Worm (Caenorhabditis elegans) whole organism, L2 larva: Measurements from ENCODE around the gene nhr-180.

ENCODE experiments used
- C34F6.9 ChIP-seq: fragments of 150-350 bp; optimal IDR thresholded peaks from 2 replicates; lab custom pipeline; 2014; ENCODE audit warnings: missing biosample characterization, missing genetic modification characterization
- F13H6.1 ChIP-seq: sonication (generic microtip); optimal IDR thresholded peaks from 2 replicates; lab custom pipeline; 2016; ENCODE audit warnings: missing genetic modification characterization, missing compliant biosample characterization
- R02D3.7 ChIP-seq: fragments of 150-350 bp; optimal IDR thresholded peaks from 2 replicates; lab custom pipeline; 2014; ENCODE audit warnings: missing biosample characterization, missing genetic modification characterization
- Y55F3AM.14 ChIP-seq: fragments of 200-800 bp; sonication (Bioruptor generic); optimal IDR thresholded peaks from 2 replicates; lab custom pipeline; 2018; ENCODE audit warnings: mild to moderate bottlenecking, missing genetic modification characterization, missing compliant biosample characterization
- ZK546.5 ChIP-seq: sonication (generic microtip); optimal IDR thresholded peaks from 2 replicates; lab custom pipeline; 2017; ENCODE audit warnings: missing biosample characterization, missing genetic modification characterization
- alr-1 ChIP-seq: fragments of 150-350 bp; optimal IDR thresholded peaks from 2 replicates; lab custom pipeline; 2014; ENCODE audit warnings: missing biosample characterization, missing genetic modification characterization
- ama-1 ChIP-seq: fragments of 150-350 bp; optimal IDR thresholded peaks from 2 replicates; lab custom pipeline; 2018; ENCODE audit warnings: inconsistent platforms
- blmp-1 ChIP-seq: sonication (generic microtip); optimal IDR thresholded peaks from 2 replicates; lab custom pipeline; 2017; ENCODE audit warnings: missing genetic modification characterization, mild to moderate bottlenecking, missing compliant biosample characterization, antibody characterized with exemption, moderate library complexity; ENCODE audit not compliant: insufficient read depth
- ceh-16 ChIP-seq: fragments of 150-350 bp; optimal IDR thresholded peaks from 2 replicates; lab custom pipeline; 2014; ENCODE audit warnings: missing biosample characterization, missing genetic modification characterization
- ceh-82 ChIP-seq: fragments of 150-350 bp; optimal IDR thresholded peaks from 2 replicates; lab custom pipeline; 2014; ENCODE audit warnings: missing biosample characterization, missing genetic modification characterization
- crh-2 ChIP-seq: sonication (generic microtip); optimal IDR thresholded peaks from 2 replicates; lab custom pipeline; 2017; ENCODE audit warnings: missing biosample characterization, missing genetic modification characterization
- dmd-4 ChIP-seq: sonication (generic microtip); optimal IDR thresholded peaks from 2 replicates; lab custom pipeline; 2017; ENCODE audit warnings: missing biosample characterization, missing genetic modification characterization
- egl-27 ChIP-seq: sonication (generic microtip); optimal IDR thresholded peaks from 3 replicates; lab custom pipeline; 2017; ENCODE audit warnings: missing biosample characterization, missing genetic modification reagents, missing genetic modification characterization
- elt-1 ChIP-seq: fragments of 150-350 bp; optimal IDR thresholded peaks from 2 replicates; lab custom pipeline; 2014; ENCODE audit warnings: missing biosample characterization, missing genetic modification characterization
- elt-3 ChIP-seq: sonication (generic microtip); optimal IDR thresholded peaks from 2 replicates; lab custom pipeline; 2017; ENCODE audit warnings: missing biosample characterization, missing genetic modification characterization
- lin-11 ChIP-seq: fragments of 150-350 bp; sonication (generic microtip); optimal IDR thresholded peaks from 2 replicates; lab custom pipeline; 2014; ENCODE audit warnings: missing biosample characterization, missing genetic modification characterization, inconsistent platforms, mixed read lengths
- lin-13 ChIP-seq: fragments of 150-350 bp; optimal IDR thresholded peaks from 2 replicates; lab custom pipeline; 2014; ENCODE audit warnings: missing biosample characterization, missing genetic modification reagents, missing genetic modification characterization
- lin-39 ChIP-seq: fragments of 150-350 bp; optimal IDR thresholded peaks from 2 replicates; lab custom pipeline; 2014; ENCODE audit warnings: missing biosample characterization, missing genetic modification reagents, missing genetic modification characterization
- lsy-2 ChIP-seq, 2 experiments: fragments of 150-350 bp in 1 of 2; sonication (generic microtip) in 1 of 2; optimal IDR thresholded peaks; 2 replicates each; lab custom pipeline; 2014 to 2017; ENCODE audit warnings: missing biosample characterization in 2 of 2, missing genetic modification characterization in 2 of 2
- mab-5 ChIP-seq: fragments of 150-350 bp; optimal IDR thresholded peaks from 2 replicates; lab custom pipeline; 2014; ENCODE audit warnings: missing biosample characterization, missing genetic modification characterization
- mbf-1 ChIP-seq: sonication (generic microtip); optimal IDR thresholded peaks from 2 replicates; lab custom pipeline; 2017; ENCODE audit warnings: missing biosample characterization, missing genetic modification characterization
- mdl-1 ChIP-seq, 2 experiments: fragments of 150-350 bp in 1 of 2; sonication (generic microtip) in 1 of 2; optimal IDR thresholded peaks; 2 replicates each; lab custom pipeline; 2017; ENCODE audit warnings: missing biosample characterization in 2 of 2, missing genetic modification characterization in 2 of 2
- nhr-10 ChIP-seq: sonication (generic microtip); optimal IDR thresholded peaks from 2 replicates; lab custom pipeline; 2017; ENCODE audit warnings: missing biosample characterization, missing genetic modification characterization
- nhr-11 ChIP-seq: fragments of 150-350 bp; optimal IDR thresholded peaks from 2 replicates; lab custom pipeline; 2014; ENCODE audit warnings: missing biosample characterization, missing genetic modification characterization
- nhr-12 ChIP-seq: fragments of 150-350 bp; optimal IDR thresholded peaks from 2 replicates; lab custom pipeline; 2014; ENCODE audit warnings: missing biosample characterization, missing genetic modification characterization
- nhr-129 ChIP-seq: fragments of 150-350 bp; optimal IDR thresholded peaks from 2 replicates; lab custom pipeline; 2014; ENCODE audit warnings: missing biosample characterization, missing genetic modification characterization
- nhr-21 ChIP-seq: fragments of 150-350 bp; optimal IDR thresholded peaks from 2 replicates; lab custom pipeline; 2014; ENCODE audit warnings: missing biosample characterization, missing genetic modification characterization
- nhr-23 ChIP-seq: fragments of 150-350 bp; optimal IDR thresholded peaks from 2 replicates; lab custom pipeline; 2014; ENCODE audit warnings: missing biosample characterization, missing genetic modification reagents, missing genetic modification characterization
- nhr-237 ChIP-seq: fragments of 150-350 bp; optimal IDR thresholded peaks from 2 replicates; lab custom pipeline; 2014; ENCODE audit warnings: missing biosample characterization, missing genetic modification characterization
- nhr-25 ChIP-seq: fragments of 150-350 bp; sonication (generic microtip); optimal IDR thresholded peaks from 3 replicates; lab custom pipeline; 2014; ENCODE audit warnings: missing biosample characterization, missing genetic modification characterization
- peb-1 ChIP-seq: fragments of 150-350 bp; optimal IDR thresholded peaks from 2 replicates; lab custom pipeline; 2014; ENCODE audit warnings: missing biosample characterization, missing genetic modification characterization
- sem-4 ChIP-seq: fragments of 150-350 bp; optimal IDR thresholded peaks from 2 replicates; lab custom pipeline; 2014; ENCODE audit warnings: missing biosample characterization, missing genetic modification reagents, missing genetic modification characterization
- skn-1 ChIP-seq: sonication (generic microtip); optimal IDR thresholded peaks from 2 replicates; lab custom pipeline; 2017; ENCODE audit warnings: missing biosample characterization, missing genetic modification characterization
- sma-3 ChIP-seq: sonication (generic microtip); optimal IDR thresholded peaks from 2 replicates; lab custom pipeline; 2016; ENCODE audit warnings: missing genetic modification reagents, missing genetic modification characterization, missing compliant biosample characterization
- sma-9 ChIP-seq, 2 experiments: fragments of 150-350 bp in 1 of 2; sonication (generic microtip) in 1 of 2; optimal IDR thresholded peaks; 2 replicates each; lab custom pipeline; 2014 to 2016; ENCODE audit warnings: missing genetic modification characterization in 2 of 2, mild to moderate bottlenecking in 1 of 2, missing biosample characterization in 1 of 2, missing compliant biosample characterization in 1 of 2, missing genetic modification reagents in 1 of 2, moderate library complexity in 1 of 2
- snpc-4 ChIP-seq: fragments of 150-350 bp; optimal IDR thresholded peaks from 2 replicates; lab custom pipeline; 2014; ENCODE audit warnings: missing biosample characterization, missing genetic modification characterization
- unc-39 ChIP-seq: fragments of 150-350 bp; optimal IDR thresholded peaks from 2 replicates; lab custom pipeline; 2014; ENCODE audit warnings: missing biosample characterization, missing genetic modification characterization
- unc-55 ChIP-seq: fragments of 150-350 bp; sonication (generic microtip); optimal IDR thresholded peaks from 3 replicates; lab custom pipeline; 2014; ENCODE audit warnings: missing biosample characterization, missing genetic modification reagents, missing genetic modification characterization
- unc-62 ChIP-seq: fragments of 150-350 bp; optimal IDR thresholded peaks from 2 replicates; lab custom pipeline; 2014; ENCODE audit warnings: missing biosample characterization, missing genetic modification reagents, missing genetic modification characterization
- zag-1 ChIP-seq: fragments of 150-350 bp; optimal IDR thresholded peaks from 2 replicates; lab custom pipeline; 2014; ENCODE audit warnings: missing biosample characterization, missing genetic modification characterization
- ztf-1 ChIP-seq: fragments of 200-800 bp; sonication (Bioruptor generic); conservative IDR thresholded peaks from 2 replicates; pipeline ENCODE4 v1.3.6; 2022; ENCODE audit warnings: missing genetic modification characterization, missing compliant biosample characterization
- ztf-11 ChIP-seq: sonication (generic microtip); optimal IDR thresholded peaks from 2 replicates; lab custom pipeline; 2017; ENCODE audit warnings: missing biosample characterization, missing genetic modification characterization
- ztf-4 ChIP-seq: fragments of 150-350 bp; optimal IDR thresholded peaks from 2 replicates; lab custom pipeline; 2014; ENCODE audit warnings: missing biosample characterization, missing genetic modification characterization

The nhr-180 gene

ce11 chrV:626321-626720, 41.0 kb downstream of the nhr-180 start, which contains the start of gene F48G7.7:
Gene F48G7.7, minus strand, starts transcription at chrV:626421.
- TF ChIP-seq F13H6.1: no peak
- TF ChIP-seq skn-1: no peak
- TF ChIP-seq unc-62: no peak
- TF ChIP-seq ceh-82 (tag; lab: Kevin White, UChicago): no peak
- no peak for TF ChIP-seq Y55F3AM.14
- no peak for TF ChIP-seq elt-1 (tag; lab: Kevin White, UChicago)
- TF ChIP-seq nhr-237: no peak
- no peak for TF ChIP-seq nhr-21
- no peak for TF ChIP-seq alr-1
- TF ChIP-seq nhr-11: no peak
- TF ChIP-seq, all 48 proteins: peak for 0

DNA sequence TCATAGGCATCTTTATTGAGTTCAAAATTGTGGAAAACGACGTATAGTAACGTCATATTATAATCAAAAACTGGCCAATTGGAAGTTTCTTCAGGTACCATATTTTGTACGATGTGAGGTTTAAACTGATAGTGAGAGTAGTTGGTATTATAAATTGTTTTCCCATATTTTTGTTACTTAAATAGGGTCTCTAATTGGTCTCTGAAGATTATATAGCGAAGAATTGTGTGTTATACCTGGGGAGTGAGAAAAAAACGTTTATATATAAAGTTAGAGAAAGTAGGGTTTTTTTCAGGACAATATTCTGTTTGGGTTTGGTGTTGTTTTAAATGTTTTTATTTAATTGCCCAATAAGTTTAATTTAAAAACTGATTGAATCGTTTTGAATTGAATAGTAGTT, 42.4 kb downstream of the nhr-180 start, which contains the start of gene srt-17:
srt-17 (minus strand) TSS at position 101 of the 400 bp plus-strand sequence.
- TF ChIP-seq ztf-11 (tag; lab: Kevin White, UChicago): no peak
- TF ChIP-seq Y55F3AM.14: no peak
- TF ChIP-seq C34F6.9 (tag; lab: Kevin White, UChicago): no peak
- TF ChIP-seq, all 48 proteins: peak for 0

DNA sequence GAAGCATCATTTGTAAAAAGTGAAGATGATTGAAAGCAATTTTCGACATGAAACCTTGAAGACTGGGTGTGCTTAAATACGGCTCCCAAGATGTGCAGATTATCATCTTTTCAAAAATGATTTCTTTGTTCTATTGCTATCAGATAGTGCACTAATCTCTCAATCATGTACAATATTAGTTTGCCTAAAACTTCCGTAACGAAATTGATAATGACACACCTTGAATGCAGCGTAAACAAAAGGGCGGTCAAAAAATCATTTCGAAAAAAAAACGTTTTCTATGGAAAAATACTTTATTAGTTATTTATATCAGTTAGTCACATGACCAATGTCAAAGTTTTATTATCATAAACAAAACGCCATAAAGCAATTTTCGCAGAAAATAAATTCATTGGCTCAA, 44.4 kb downstream of the nhr-180 start, which contains the start of gene F48G7.5:
F48G7.5 (minus strand) TSS at position 34 of the 400 bp plus-strand sequence.
- TF ChIP-seq ztf-4 (tag; lab: Kevin White, UChicago) (no peak), nhr-23 (tag; lab: Kevin White, UChicago) (no peak), ama-1 (no peak), egl-27 (tag; lab: Kevin White, UChicago) (no peak), nhr-11 (no peak), unc-55 (GFP tag; lab: Kevin White, UChicago) (no peak), nhr-21 (no peak), R02D3.7 (no peak), zag-1 (tag; lab: Kevin White, UChicago) (no peak), nhr-129 (tag; lab: Kevin White, UChicago) (no peak), sma-3 (GFP tag; lab: Kevin White, UChicago) (no peak)

DNA sequence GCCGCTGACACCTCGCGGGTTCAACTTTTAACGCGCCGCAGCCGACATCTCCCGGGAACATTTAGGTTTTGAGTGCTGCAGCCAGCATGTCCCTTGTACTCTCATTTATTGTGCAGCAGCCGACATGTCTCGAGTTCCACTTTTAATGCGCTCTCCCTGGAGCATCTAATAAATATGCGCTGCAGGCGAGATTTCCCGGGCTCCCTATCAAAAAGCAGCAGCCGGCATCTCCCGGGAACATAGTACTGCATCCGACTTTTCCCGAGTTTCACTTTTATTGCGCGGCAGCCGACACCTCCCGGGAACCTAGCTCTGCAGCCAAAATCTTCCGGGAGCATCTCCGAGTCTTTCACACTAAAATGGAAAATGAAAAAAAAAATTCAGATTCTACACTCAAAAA, 46.3 kb downstream of the nhr-180 start:
- no peak for TF ChIP-seq R02D3.7
- TF ChIP-seq mbf-1 (tag; lab: Kevin White, UChicago): no peak
- TF ChIP-seq mab-5 (tag; lab: Kevin White, UChicago): no peak
- TF ChIP-seq skn-1: no peak
- TF ChIP-seq F13H6.1: no peak
- no peak for TF ChIP-seq unc-55 (GFP tag; lab: Kevin White, UChicago)
- TF ChIP-seq nhr-11: no peak
- no peak for TF ChIP-seq unc-62
- TF ChIP-seq nhr-10 (tag; lab: Kevin White, UChicago): no peak
- TF ChIP-seq ceh-82 (tag; lab: Kevin White, UChicago): no peak
- no peak for TF ChIP-seq nhr-12 (tag; lab: Kevin White, UChicago)
- TF ChIP-seq Y55F3AM.14: no peak
- no peak for TF ChIP-seq lin-13
- no peak for TF ChIP-seq peb-1 (tag; lab: Kevin White, UChicago)
- no peak for TF ChIP-seq lin-39
- TF ChIP-seq dmd-4 (tag; lab: Kevin White, UChicago): no peak
- TF ChIP-seq nhr-237: no peak
- no peak for TF ChIP-seq egl-27 (tag; lab: Kevin White, UChicago)
- TF ChIP-seq, all 48 proteins: peak for 0

DNA sequence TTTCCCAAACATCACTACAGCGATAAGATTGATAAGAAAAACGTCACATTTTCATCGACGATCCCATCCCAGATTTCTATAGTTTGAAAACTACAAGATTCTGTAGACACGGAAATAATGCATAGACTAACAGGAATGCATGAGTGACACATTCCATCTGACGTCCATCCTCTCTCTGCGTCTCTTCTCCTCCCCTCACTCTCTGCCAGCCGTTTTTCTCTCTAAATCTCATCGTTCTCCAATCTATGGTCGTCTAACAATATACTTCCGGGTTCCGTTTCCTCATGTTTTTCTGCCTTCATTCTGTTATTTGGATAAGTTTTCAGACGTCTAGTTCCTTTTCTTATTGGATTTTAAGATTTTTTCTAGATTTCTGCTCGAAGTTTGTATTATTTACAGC, 48.3 kb downstream of the nhr-180 start, which contains the start of gene F48G7.4:
F48G7.4 (plus strand) TSS at position 400 of the 400 bp plus-strand sequence.
- TF ChIP-seq unc-55 (GFP tag; lab: Kevin White, UChicago) (peak; percentile 92), unc-39 (tag; lab: Kevin White, UChicago) (no peak), ZK546.5 (tag; lab: Kevin White, UChicago) (no peak), ceh-82 (tag; lab: Kevin White, UChicago) (no peak), C34F6.9 (tag; lab: Kevin White, UChicago) (peak; percentile 88), sma-9 (GFP tag; optimal IDR thresholded peaks at IDR 0.05; lab: Kevin White, UChicago) (peak; percentile 91), sma-9 (tag; optimal IDR thresholded peaks at IDR 0.05; lab: Kevin White, UChicago) (no peak), ztf-4 (tag; lab: Kevin White, UChicago) (peak; percentile 25), nhr-12 (tag; lab: Kevin White, UChicago) (no peak), nhr-21 (peak; percentile 53), elt-3 (tag; lab: Kevin White, UChicago) (no peak), sem-4 (tag; lab: Kevin White, UChicago) (peak; percentile 51), egl-27 (tag; lab: Kevin White, UChicago) (peak; percentile 82), ama-1 (no peak), nhr-11 (no peak), lin-13 (peak; percentile 44), crh-2 (tag; lab: Kevin White, UChicago) (peak; percentile 67), blmp-1 (tag; lab: Kevin White, UChicago) (no peak), peb-1 (tag; lab: Kevin White, UChicago) (no peak), nhr-237 (no peak), lin-39 (no peak), mdl-1 (tag; optimal IDR thresholded peaks at IDR 0.05; lab: Kevin White, UChicago) (peak; percentile 32 to 50), lin-11 (tag; lab: Kevin White, UChicago) (no peak), Y55F3AM.14 (peak; percentile 68), snpc-4 (peak; percentile 32), ceh-16 (tag; lab: Kevin White, UChicago) (no peak), nhr-25 (tag; lab: Kevin White, UChicago) (peak; percentile 51), ztf-1 (GFP tag; lab: Robert Waterston, UW) (no peak), lsy-2 (tag; optimal IDR thresholded peaks at IDR 0.05; lab: Kevin White, UChicago) (peak in 1 of 2 experiments; percentile 83), mbf-1 (tag; lab: Kevin White, UChicago) (no peak), unc-62 (peak; percentile 58)
